Fruit fly (Drosophila melanogaster): Measurements from ENCODE around the gene CG17549.
A peak's percentile ranks its signal among the peaks of the same experiment; 100 is the strongest.

The CG17549 gene

dm6 chr2L:19342018-19342417, 47.9 kb downstream of the CG17549 start (continued):
- TF ChIP-seq CG7368 (GFP tag; optimal IDR thresholded peaks at IDR 0.05) = peak; percentile 75
- TF ChIP-seq CG6276 (GFP tag; optimal IDR thresholded peaks at IDR 0.05) = peak; percentile 68
- no peak for TF ChIP-seq fkh (GFP tag; optimal IDR thresholded peaks at IDR 0.05)
- TF ChIP-seq esn (GFP tag; optimal IDR thresholded peaks at IDR 0.05) = peak; percentile 47
- peak; percentile 91 for TF ChIP-seq Eip75B (GFP tag; optimal IDR thresholded peaks at IDR 0.05)
- TF ChIP-seq Ets96B (tag; optimal IDR thresholded peaks at IDR 0.05) = peak; percentile 96
- peak; percentile 83 for TF ChIP-seq Gug (GFP tag; IDR thresholded peaks at IDR 0.05)
- no peak for TF ChIP-seq vri (GFP tag; optimal IDR thresholded peaks at IDR 0.05)
- peak; percentile 31 for TF ChIP-seq Sox15 (GFP tag; optimal IDR thresholded peaks at IDR 0.05)
- peak; percentile 34 for TF ChIP-seq lz (GFP tag; optimal IDR thresholded peaks at IDR 0.05)
- TF ChIP-seq Ets21C (GFP tag; optimal IDR thresholded peaks at IDR 0.05) = no peak
- TF ChIP-seq dac (GFP tag; optimal IDR thresholded peaks at IDR 0.05) = peak; percentile 56
- TF ChIP-seq CG4318 (GFP tag; optimal IDR thresholded peaks at IDR 0.05) = peak; percentile 66
- TF ChIP-seq Hr38 (GFP tag; optimal IDR thresholded peaks at IDR 0.05) = no peak
- TF ChIP-seq CG1621 (tag; optimal IDR thresholded peaks at IDR 0.05) = peak; percentile 95
- peak; percentile 25 for TF ChIP-seq CG31627 (GFP tag; optimal IDR thresholded peaks at IDR 0.05)
- TF ChIP-seq dsx (GFP tag; optimal IDR thresholded peaks at IDR 0.05; ENCODE audit: poor library complexity, severe bottlenecking) = peak; percentile 90
- peak; percentile 95 for TF ChIP-seq Eip78C (GFP tag)
- peak; percentile 9 for TF ChIP-seq svp (GFP tag)
- TF ChIP-seq CG10631 (GFP tag; optimal IDR thresholded peaks at IDR 0.05) = peak; percentile 95

- peak; percentile 42 for TF ChIP-seq fkh (GFP tag; optimal IDR thresholded peaks at IDR 0.05)
- no peak for TF ChIP-seq Ets21C (GFP tag; optimal IDR thresholded peaks at IDR 0.05)
- TF ChIP-seq dsx (GFP tag; optimal IDR thresholded peaks at IDR 0.05; ENCODE audit: poor library complexity, severe bottlenecking) = peak; percentile 56
Observed at dm6 chr2L:19341074-19341806, 48.6 kb downstream of the CG17549 start.

dm6 chr2L:19339023-19339422, 50.9 kb downstream of the CG17549 start:
- no peak for TF ChIP-seq Hr39 (GFP tag; optimal IDR thresholded peaks at IDR 0.05)
- no peak for TF ChIP-seq CG3032 (tag; optimal IDR thresholded peaks at IDR 0.05)
- TF ChIP-seq fkh (GFP tag; optimal IDR thresholded peaks at IDR 0.05) = no peak
- TF ChIP-seq Hr4 (GFP tag; optimal IDR thresholded peaks at IDR 0.05) = no peak
- TF ChIP-seq Smox (GFP tag; optimal IDR thresholded peaks at IDR 0.05) = no peak
- TF ChIP-seq CG3919 (GFP tag; optimal IDR thresholded peaks at IDR 0.05) = no peak
- TF ChIP-seq CG8119 (GFP tag; IDR thresholded peaks at IDR 0.05) = no peak

dm6 chr2L:19337971-19338732, 51.7 kb downstream of the CG17549 start:
- no peak for TF ChIP-seq CG1621 (tag; optimal IDR thresholded peaks at IDR 0.05)
- TF ChIP-seq OdsH (GFP tag; optimal IDR thresholded peaks at IDR 0.05) = no peak
- no peak for TF ChIP-seq eg (GFP tag; IDR thresholded peaks at IDR 0.05)
- TF ChIP-seq CG32006 (GFP tag; optimal IDR thresholded peaks at IDR 0.05) = no peak
- TF ChIP-seq achi (GFP tag; optimal IDR thresholded peaks at IDR 0.05) = no peak
- no peak for TF ChIP-seq CG11762 (GFP tag; optimal IDR thresholded peaks at IDR 0.05; ENCODE audit: insufficient read depth)
- TF ChIP-seq fd85E (GFP tag; optimal IDR thresholded peaks at IDR 0.05) = no peak
- no peak for TF ChIP-seq Sox102F (GFP tag; optimal IDR thresholded peaks at IDR 0.05)
- TF ChIP-seq dsx (GFP tag; optimal IDR thresholded peaks at IDR 0.05; ENCODE audit: poor library complexity, severe bottlenecking) = no peak
- no peak for TF ChIP-seq CG31627 (GFP tag; optimal IDR thresholded peaks at IDR 0.05)
- TF ChIP-seq CG6792 (GFP tag; optimal IDR thresholded peaks at IDR 0.05) = no peak
- TF ChIP-seq Sox14 (GFP tag; optimal IDR thresholded peaks at IDR 0.05) = no peak
- no peak for TF ChIP-seq Sox15 (GFP tag; optimal IDR thresholded peaks at IDR 0.05)
- no peak for TF ChIP-seq CG11294 (GFP tag; IDR thresholded peaks at IDR 0.05)
